Worm (Caenorhabditis elegans): ENCODE data around the gene abu-13.

abu-13 gene

ce11 chrIII:6929558-6930167 lies 16.0 kb downstream of the abu-13 start, which contains the start of gene inf-1 (continued):
- peak; percentile 55 for TF ChIP-seq C16A3.4 (tag; optimal IDR thresholded peaks at IDR 0.05)
- TF ChIP-seq lin-15B (tag; optimal IDR thresholded peaks at IDR 0.05), result peak; percentile 67
- no peak for TF ChIP-seq aha-1 (tag; optimal IDR thresholded peaks at IDR 0.05)
- TF ChIP-seq snu-23 (GFP tag; optimal IDR thresholded peaks at IDR 0.05), result peak; percentile 56
- peak in 1 of 3 experiments; percentile 40 for TF ChIP-seq ceh-82 (tag; optimal IDR thresholded peaks at IDR 0.05)
- peak; percentile 67 to 88 for TF ChIP-seq lsy-2 (tag; optimal IDR thresholded peaks at IDR 0.05)
- TF ChIP-seq dsc-1 (tag; optimal IDR thresholded peaks at IDR 0.05), result no peak
- TF ChIP-seq nhr-90 (tag; optimal IDR thresholded peaks at IDR 0.05; ENCODE audit: poor library complexity), result no peak
- no peak for TF ChIP-seq nhr-12 (tag; optimal IDR thresholded peaks at IDR 0.05)
- TF ChIP-seq C34B4.2 (tag; optimal IDR thresholded peaks at IDR 0.05), result no peak
- TF ChIP-seq C04F5.9 (tag; optimal IDR thresholded peaks at IDR 0.05), result no peak
- no peak for TF ChIP-seq ceh-88 (GFP tag; IDR thresholded peaks at IDR 0.05)
- TF ChIP-seq xbp-1 (tag; optimal IDR thresholded peaks at IDR 0.05), result peak; percentile 44
- peak; percentile 14 for TF ChIP-seq fkh-8 (tag; optimal IDR thresholded peaks at IDR 0.05)
- TF ChIP-seq swsn-7 (tag; optimal IDR thresholded peaks at IDR 0.05), result peak; percentile 26
- TF ChIP-seq mep-1 (tag; optimal IDR thresholded peaks at IDR 0.05), result peak; percentile 66
- peak; percentile 54 for TF ChIP-seq lin-14 (GFP tag; optimal IDR thresholded peaks at IDR 0.05)
- TF ChIP-seq mdl-1 (tag; optimal IDR thresholded peaks at IDR 0.05), result no peak
- TF ChIP-seq efl-1 (optimal IDR thresholded peaks at IDR 0.05), result peak; percentile 63
- TF ChIP-seq efl-1 (GFP tag; optimal IDR thresholded peaks at IDR 0.05 in 1 of 2), result peak; percentile 70 to 91
- TF ChIP-seq nhr-71 (tag; optimal IDR thresholded peaks at IDR 0.05), result peak; percentile 41
- TF ChIP-seq sup-37 (GFP tag; optimal IDR thresholded peaks at IDR 0.05), result no peak
- peak; percentile 57 for TF ChIP-seq nhr-85 (tag)
- TF ChIP-seq isw-1 (GFP tag; IDR thresholded peaks at IDR 0.05), result no peak
- TF ChIP-seq ceh-63 (GFP tag; optimal IDR thresholded peaks at IDR 0.05), result no peak
- peak; percentile 25 for TF ChIP-seq unc-130 (tag; optimal IDR thresholded peaks at IDR 0.05)
- no peak for TF ChIP-seq hpl-2 (GFP tag; optimal IDR thresholded peaks at IDR 0.05)
- TF ChIP-seq lin-39 (tag; optimal IDR thresholded peaks at IDR 0.05), result no peak
- TF ChIP-seq lin-35 (GFP tag; optimal IDR thresholded peaks at IDR 0.05), result peak; percentile 69 to 81
- no peak for TF ChIP-seq ztf-4 (tag; optimal IDR thresholded peaks at IDR 0.05)
- TF ChIP-seq fkh-10 (GFP tag; optimal IDR thresholded peaks at IDR 0.05), result no peak
- no peak for TF ChIP-seq egl-27 (tag; optimal IDR thresholded peaks at IDR 0.05)
- no peak for TF ChIP-seq unc-62 (GFP tag; optimal IDR thresholded peaks at IDR 0.05)
- TF ChIP-seq snpc-4 (tag; optimal IDR thresholded peaks at IDR 0.05), result no peak
- no peak for TF ChIP-seq mef-2 (tag; optimal IDR thresholded peaks at IDR 0.05)
- no peak for TF ChIP-seq fkh-4 (tag; optimal IDR thresholded peaks at IDR 0.05; ENCODE audit: borderline replicate concordance)
- TF ChIP-seq nhr-237 (tag; optimal IDR thresholded peaks at IDR 0.05), result no peak
- TF ChIP-seq jun-1 (tag; optimal IDR thresholded peaks at IDR 0.05), result no peak
- no peak for TF ChIP-seq nhr-76 (tag; optimal IDR thresholded peaks at IDR 0.05)
- peak; percentile 25 for TF ChIP-seq lin-13 (GFP tag; optimal IDR thresholded peaks at IDR 0.05)
- no peak for TF ChIP-seq hlh-4 (tag; optimal IDR thresholded peaks at IDR 0.05)
- no peak for TF ChIP-seq fos-1 (tag; optimal IDR thresholded peaks at IDR 0.05)
- no peak for TF ChIP-seq alr-1 (tag; optimal IDR thresholded peaks at IDR 0.05; ENCODE audit: borderline replicate concordance)

ce11 chrIII:6928725-6929124 lies 17.0 kb downstream of the abu-13 start, which contains the start of gene flap-1:
TSS of gene flap-1 (minus strand) at chrIII:6928825.
- TF ChIP-seq unc-62 (GFP tag; optimal IDR thresholded peaks at IDR 0.05) (no peak), lir-3 (tag; optimal IDR thresholded peaks at IDR 0.05; ENCODE audit: poor library complexity) (no peak), rnt-1 (tag; optimal IDR thresholded peaks at IDR 0.05) (no peak), swsn-7 (tag; optimal IDR thresholded peaks at IDR 0.05) (no peak), vab-15 (tag; optimal IDR thresholded peaks at IDR 0.05) (no peak), lin-15B (tag; optimal IDR thresholded peaks at IDR 0.05) (no peak), mef-2 (tag; optimal IDR thresholded peaks at IDR 0.05) (no peak), C04F5.9 (tag; optimal IDR thresholded peaks at IDR 0.05) (no peak), sup-37 (GFP tag; optimal IDR thresholded peaks at IDR 0.05) (no peak), dpl-1 (GFP tag; optimal IDR thresholded peaks at IDR 0.05) (no peak), nhr-71 (tag; optimal IDR thresholded peaks at IDR 0.05) (no peak), isw-1 (GFP tag; IDR thresholded peaks at IDR 0.05) (no peak), tbx-2 (tag; optimal IDR thresholded peaks at IDR 0.05) (no peak)

All from whole organism, L1 larva.